Fruit fly (Drosophila melanogaster) whole organism, adult: Measurements from ENCODE around the gene CG5715.

Source experiments
- CG11617 ChIP-seq: fragments of 200-800 bp; sonication (Bioruptor generic); optimal IDR thresholded peaks from 2 replicates; lab custom pipeline; 2017; ENCODE audit warnings: mild to moderate bottlenecking, missing biosample characterization, missing genetic modification reagents, missing genetic modification characterization
- CG12768 ChIP-seq: fragments of 200-800 bp; sonication (Bioruptor generic); optimal IDR thresholded peaks from 2 replicates; lab custom pipeline; 2017; ENCODE audit warnings: missing biosample characterization, missing genetic modification characterization, mild to moderate bottlenecking, moderate library complexity, missing genetic modification reagents
- CG14711 ChIP-seq: fragments of 200-800 bp; sonication (Bioruptor generic); optimal IDR thresholded peaks from 2 replicates; lab custom pipeline; 2018; ENCODE audit warnings: missing biosample characterization, mild to moderate bottlenecking, missing genetic modification characterization, moderate library complexity
- CG1620 ChIP-seq: fragments of 200-800 bp; sonication (Bioruptor generic); optimal IDR thresholded peaks from 2 replicates; lab custom pipeline; 2016; ENCODE audit warnings: missing biosample characterization, missing genetic modification characterization
- CG33017 ChIP-seq: fragments of 200-800 bp; sonication (Bioruptor generic); optimal IDR thresholded peaks from 2 replicates; lab custom pipeline; 2018; ENCODE audit warnings: missing biosample characterization, mild to moderate bottlenecking, missing genetic modification characterization, moderate library complexity
- CG5204 ChIP-seq: fragments of 200-800 bp; sonication (Bioruptor generic); optimal IDR thresholded peaks from 2 replicates; lab custom pipeline; 2016; ENCODE audit warnings: missing biosample characterization, missing genetic modification characterization
- CG7045 ChIP-seq: fragments of 200-800 bp; sonication (Bioruptor generic); optimal IDR thresholded peaks from 2 replicates; lab custom pipeline; 2017; ENCODE audit warnings: missing biosample characterization, mild to moderate bottlenecking, missing genetic modification characterization
- CG7101 ChIP-seq: fragments of 200-800 bp; sonication (Bioruptor generic); optimal IDR thresholded peaks from 2 replicates; lab custom pipeline; 2018; ENCODE audit warnings: missing biosample characterization, mild to moderate bottlenecking, missing genetic modification characterization, moderate library complexity
- Clk ChIP-seq: fragments of 200-800 bp; sonication (Bioruptor generic); optimal IDR thresholded peaks from 2 replicates; lab custom pipeline; 2017; ENCODE audit warnings: missing biosample characterization, missing genetic modification characterization
- Crg-1 ChIP-seq: fragments of 200-800 bp; sonication (Bioruptor generic); optimal IDR thresholded peaks from 2 replicates; lab custom pipeline; 2016; ENCODE audit warnings: missing biosample characterization, missing genetic modification characterization
- Hr96 ChIP-seq: fragments of 200-800 bp; sonication (Bioruptor generic); optimal IDR thresholded peaks from 2 replicates; lab custom pipeline; 2016; ENCODE audit warnings: missing biosample characterization, missing genetic modification characterization
- Mnt ChIP-seq: fragments of 200-800 bp; sonication (Bioruptor generic); optimal IDR thresholded peaks from 2 replicates; lab custom pipeline; 2016; ENCODE audit warnings: missing biosample characterization, mild to moderate bottlenecking, missing genetic modification characterization
- bab1 ChIP-seq: fragments of 200-800 bp; sonication (Bioruptor generic); optimal IDR thresholded peaks from 3 replicates; lab custom pipeline; 2019; ENCODE audit warnings: missing biosample characterization, mild to moderate bottlenecking, missing genetic modification characterization, moderate library complexity
- cic ChIP-seq: fragments of 200-800 bp; sonication (Bioruptor generic); optimal IDR thresholded peaks from 2 replicates; lab custom pipeline; 2017; ENCODE audit warnings: missing biosample characterization, mild to moderate bottlenecking, missing genetic modification characterization, moderate library complexity
- cnc ChIP-seq, 2 experiments: fragments of >200 bp; optimal IDR thresholded peaks; 2 replicates each; lab custom pipeline; 2017
- kay ChIP-seq: fragments of 200-800 bp; sonication (Bioruptor generic); peaks from one replicate; lab custom pipeline; 2016; ENCODE audit warnings: missing biosample characterization, missing genetic modification characterization, borderline replicate concordance
- ovo ChIP-seq: fragments of 200-800 bp; sonication (Bioruptor generic); optimal IDR thresholded peaks from 2 replicates; lab custom pipeline; 2016; ENCODE audit warnings: missing biosample characterization, missing genetic modification characterization
- pad ChIP-seq: fragments of 200-800 bp; sonication (Bioruptor generic); optimal IDR thresholded peaks from 3 replicates; lab custom pipeline; 2017; ENCODE audit warnings: missing biosample characterization, missing genetic modification characterization, mild to moderate bottlenecking, moderate library complexity, missing genetic modification reagents
- tj ChIP-seq: fragments of 200-800 bp; sonication (Bioruptor generic); optimal IDR thresholded peaks from 3 replicates; lab custom pipeline; 2017; ENCODE audit warnings: missing biosample characterization, mild to moderate bottlenecking, missing genetic modification characterization, moderate library complexity
- toe ChIP-seq: fragments of 200-800 bp; sonication (Bioruptor generic); optimal IDR thresholded peaks from 2 replicates; lab custom pipeline; 2016; ENCODE audit warnings: missing biosample characterization, missing genetic modification characterization

The CG5715 gene

DNA sequence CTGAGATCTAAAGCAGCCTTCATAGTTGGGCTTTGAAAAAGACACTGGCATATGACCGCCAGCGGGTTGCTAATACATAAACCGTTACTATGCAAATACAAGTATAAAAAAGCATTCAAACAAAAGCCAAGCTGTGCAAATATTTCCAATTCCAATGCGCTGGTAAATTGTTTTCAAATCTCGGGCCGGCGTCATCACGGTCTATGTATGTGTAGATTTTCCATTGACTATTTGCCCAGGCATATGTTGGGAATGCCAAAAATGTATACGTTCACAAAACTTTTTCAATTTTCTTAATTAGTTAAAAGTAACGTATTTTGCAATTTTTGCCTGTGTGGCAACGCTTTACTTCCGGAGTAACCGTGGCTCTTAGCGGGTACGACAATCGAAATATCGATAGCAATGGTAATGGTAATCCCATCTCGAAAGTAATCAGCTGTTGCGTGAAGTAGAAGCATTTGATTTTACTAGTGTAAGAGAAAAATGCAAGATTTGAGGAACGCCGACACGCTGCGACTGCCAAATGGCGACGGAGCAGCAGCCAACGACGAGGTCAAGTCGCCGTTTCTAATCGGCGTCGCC is 4.3 kb downstream of the CG5715 start, which contains the start of the genes CG34290 and Uck:
Gene CG34290 (minus strand): TSS at position 51 of the 582 bp plus-strand sequence.
Gene Uck (plus strand): TSS at position 405 of the 582 bp plus-strand sequence.
- peak; percentile 70 for TF ChIP-seq CG11617 (GFP tag; lab: Kevin White, UChicago)
- TF ChIP-seq CG1620 (GFP tag; lab: Kevin White, UChicago) = peak; percentile 50
- peak; percentile 69 for TF ChIP-seq CG7045 (GFP tag; lab: Kevin White, UChicago)
- peak; percentile 69 for TF ChIP-seq CG7101 (tag; lab: Kevin White, UChicago)
- peak; percentile 87 for TF ChIP-seq bab1
- TF ChIP-seq cic = peak; percentile 37
- no peak for TF ChIP-seq cnc (optimal IDR thresholded peaks at IDR 0.05; lab: Kevin White, UChicago)
- peak; percentile 52 for TF ChIP-seq Hr96 (GFP tag; lab: Kevin White, UChicago)
- TF ChIP-seq CG14711 = peak; percentile 70
- TF ChIP-seq CG5204 (GFP tag; lab: Kevin White, UChicago) = no peak
- TF ChIP-seq Clk (GFP tag; lab: Kevin White, UChicago) = peak; percentile 12
- peak; percentile 43 for TF ChIP-seq CG33017
- TF ChIP-seq CG12768 (GFP tag; lab: Kevin White, UChicago) = peak; percentile 76
- TF ChIP-seq Crg-1 (GFP tag; lab: Kevin White, UChicago) = peak; percentile 72
- TF ChIP-seq tj (GFP tag; lab: Kevin White, UChicago) = peak; percentile 10
- TF ChIP-seq kay (GFP tag; lab: Kevin White, UChicago) = no peak
- no peak for TF ChIP-seq toe (GFP tag; lab: Kevin White, UChicago)
- TF ChIP-seq ovo (GFP tag; lab: Kevin White, UChicago) = peak; percentile 57
- TF ChIP-seq pad = peak; percentile 61
- peak; percentile 47 for TF ChIP-seq Mnt (GFP tag; lab: Kevin White, UChicago)

DNA sequence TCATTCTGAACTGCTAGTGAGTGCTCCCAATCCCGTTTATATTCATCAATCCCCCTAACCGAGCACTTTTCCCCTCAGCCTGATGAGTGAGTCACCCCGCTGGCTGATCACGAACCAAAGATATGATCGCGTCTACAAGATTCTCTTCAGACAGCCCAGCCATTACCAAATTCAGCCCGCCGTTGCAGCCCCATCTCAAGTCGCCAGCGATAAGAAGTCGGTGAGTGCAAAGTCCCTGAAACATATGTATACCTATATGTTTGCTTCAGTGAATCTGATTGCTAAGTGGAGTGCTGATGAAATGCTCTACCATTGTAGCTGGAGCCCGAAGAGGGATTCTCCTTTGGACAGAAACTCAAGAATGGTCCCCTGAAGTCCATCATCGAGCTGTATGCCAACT is 7.0 kb downstream of the CG5715 start:
- TF ChIP-seq bab1 (no peak), CG11617 (GFP tag; lab: Kevin White, UChicago) (no peak), Clk (GFP tag; lab: Kevin White, UChicago) (no peak), pad (no peak), cnc (optimal IDR thresholded peaks at IDR 0.05; lab: Kevin White, UChicago) (no peak), Hr96 (GFP tag; lab: Kevin White, UChicago) (no peak), Mnt (GFP tag; lab: Kevin White, UChicago) (no peak), CG12768 (GFP tag; lab: Kevin White, UChicago) (no peak), CG1620 (GFP tag; lab: Kevin White, UChicago) (no peak)

DNA sequence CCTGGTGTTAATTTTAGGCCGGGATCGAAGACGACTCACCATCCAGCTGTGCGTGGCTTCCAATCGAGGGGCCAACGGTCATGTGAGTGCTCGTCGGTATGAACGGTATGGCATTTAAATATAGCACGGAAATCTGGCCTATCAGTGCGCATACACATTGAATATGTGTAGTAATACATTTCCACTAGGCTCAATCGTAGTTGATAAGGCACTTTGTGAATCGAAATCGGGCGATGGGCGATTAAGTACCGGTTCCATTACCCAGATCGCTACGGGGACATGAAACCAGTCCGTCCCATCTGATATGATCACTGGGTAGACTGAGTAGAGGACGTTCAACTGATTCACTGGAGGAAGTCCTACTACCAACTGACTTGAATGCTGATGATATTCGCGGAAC is 8.8 kb downstream of the CG5715 start:
- TF ChIP-seq Hr96 (GFP tag; lab: Kevin White, UChicago) (no peak), cic (peak; percentile 52)

DNA sequence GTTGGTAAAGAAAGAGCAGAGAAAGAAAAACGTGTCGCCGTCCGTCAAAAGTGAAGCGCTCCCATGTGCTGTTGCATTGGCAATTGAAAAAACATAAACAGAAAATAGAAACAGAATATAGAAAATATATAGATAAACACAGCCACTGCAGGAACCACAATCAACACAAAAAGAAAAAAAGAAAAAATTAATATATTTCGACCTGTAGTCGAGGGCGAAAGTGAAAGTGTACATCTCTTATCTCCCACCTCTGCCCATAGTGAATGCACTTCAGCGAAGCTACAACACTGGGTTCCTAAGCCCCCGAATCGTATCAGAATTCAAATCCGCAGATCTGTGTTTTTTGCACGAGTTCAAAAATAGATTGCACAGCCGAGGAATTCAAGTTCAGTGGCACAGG is 10.0 kb downstream of the CG5715 start:
- TF ChIP-seq toe (GFP tag; lab: Kevin White, UChicago) (no peak), CG11617 (GFP tag; lab: Kevin White, UChicago) (no peak), kay (GFP tag; lab: Kevin White, UChicago) (no peak), CG1620 (GFP tag; lab: Kevin White, UChicago) (no peak), Mnt (GFP tag; lab: Kevin White, UChicago) (no peak), ovo (GFP tag; lab: Kevin White, UChicago) (no peak), bab1 (no peak), CG14711 (no peak), Hr96 (GFP tag; lab: Kevin White, UChicago) (no peak), Crg-1 (GFP tag; lab: Kevin White, UChicago) (no peak), CG7101 (tag; lab: Kevin White, UChicago) (no peak), cic (no peak), tj (GFP tag; lab: Kevin White, UChicago) (no peak), CG33017 (no peak), Clk (GFP tag; lab: Kevin White, UChicago) (no peak), CG5204 (GFP tag; lab: Kevin White, UChicago) (no peak), CG7045 (GFP tag; lab: Kevin White, UChicago) (no peak), CG12768 (GFP tag; lab: Kevin White, UChicago) (no peak)

DNA sequence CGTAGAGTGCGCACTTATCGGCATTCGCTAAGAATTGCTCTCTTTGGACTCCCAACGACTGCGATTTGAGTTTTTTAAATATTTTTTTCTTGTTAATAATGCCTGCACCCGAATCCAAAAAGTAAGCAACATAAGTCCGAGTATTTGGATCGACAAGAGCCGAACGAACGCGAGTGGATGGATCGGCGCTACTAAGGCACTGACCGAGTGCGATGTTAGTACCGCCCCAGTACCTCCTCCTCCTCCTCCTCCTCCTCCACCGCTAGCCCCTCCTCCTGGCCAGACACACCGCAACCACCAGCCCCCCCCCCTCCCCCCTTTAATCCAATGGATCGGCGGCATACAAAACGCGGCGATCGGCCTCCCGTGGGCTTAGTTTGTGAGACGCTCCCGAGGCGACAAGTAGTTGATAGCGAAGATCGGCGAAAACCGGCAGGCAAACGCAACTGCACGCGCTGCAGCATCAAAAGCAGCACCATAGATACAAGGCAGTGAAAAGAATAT is 10.6 kb downstream of the CG5715 start, which contains the start of gene CG6356:
Gene CG6356 (plus strand): TSS at position 374 of the 504 bp plus-strand sequence.
- no peak for TF ChIP-seq bab1
- TF ChIP-seq Hr96 (GFP tag; lab: Kevin White, UChicago) = no peak
- no peak for TF ChIP-seq kay (GFP tag; lab: Kevin White, UChicago)
- TF ChIP-seq CG11617 (GFP tag; lab: Kevin White, UChicago) = no peak
- TF ChIP-seq CG5204 (GFP tag; lab: Kevin White, UChicago) = no peak
- TF ChIP-seq CG12768 (GFP tag; lab: Kevin White, UChicago) = peak; percentile 63
- TF ChIP-seq CG1620 (GFP tag; lab: Kevin White, UChicago) = no peak
- TF ChIP-seq CG33017 = no peak

DNA sequence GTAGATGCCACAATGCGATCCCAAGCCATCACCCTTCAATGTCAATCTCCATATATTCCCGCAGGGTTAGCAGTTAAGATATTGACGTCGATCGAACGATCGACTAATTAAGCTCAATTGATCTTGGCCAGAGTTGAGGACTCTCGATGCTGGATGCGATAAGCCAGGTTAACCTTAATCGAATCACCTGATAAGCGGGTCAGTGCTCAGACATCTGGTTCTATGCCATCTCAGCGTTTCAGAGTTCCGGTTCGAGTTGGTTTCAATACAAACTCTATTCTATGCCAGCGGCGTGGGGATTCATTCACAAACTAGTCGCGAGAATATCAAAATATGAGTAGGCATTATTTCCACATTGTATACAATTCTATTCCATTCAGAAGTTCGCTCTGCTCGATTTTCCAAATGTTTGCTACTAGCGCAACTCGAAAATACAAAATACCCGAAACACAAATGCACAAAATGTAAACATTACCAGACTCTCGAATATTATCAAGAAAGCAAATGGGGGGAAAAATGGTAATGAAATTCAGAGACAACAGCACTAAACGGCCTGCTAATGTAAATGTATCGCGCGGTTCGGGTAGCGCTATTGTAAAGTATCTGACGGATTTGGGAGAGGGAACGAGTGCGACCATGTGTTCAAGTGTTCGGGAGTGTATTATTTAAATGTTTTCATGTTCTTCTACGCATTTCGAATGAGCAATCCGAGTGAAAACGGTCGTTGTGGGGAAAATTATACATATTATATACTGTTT is 11.5 kb downstream of the CG5715 start:
- TF ChIP-seq Mnt (GFP tag; lab: Kevin White, UChicago) (no peak), Hr96 (GFP tag; lab: Kevin White, UChicago) (no peak), CG12768 (GFP tag; lab: Kevin White, UChicago) (no peak), tj (GFP tag; lab: Kevin White, UChicago) (no peak)
